Worm (Caenorhabditis elegans) whole organism, midembryonic: ENCODE results near the gene spe-29.

ENCODE experiments used
- T22C8.4 ChIP-seq: fragments of 200-800 bp; sonication (Bioruptor generic); IDR thresholded peaks from 2 replicates; pipeline ENCODE4 v1.3.6; 2022; ENCODE audit warnings: missing genetic modification characterization, missing compliant biosample characterization
- flt-1 ChIP-seq: fragments of 200-800 bp; sonication (Bioruptor generic); IDR thresholded peaks from 2 replicates; pipeline ENCODE4 v1.3.6; 2022; ENCODE audit warnings: missing genetic modification characterization, missing compliant biosample characterization

ce11 chrIV:9916224-9916623 lies 17.5 kb upstream of the spe-29 start, which contains the start of gene bed-3:
- TF ChIP-seq T22C8.4 (GFP tag; lab: Robert Waterston, UW) = no peak
- TF ChIP-seq flt-1 = no peak
